Worm (Caenorhabditis elegans) whole organism, L2 larva: Measurements from ENCODE around the gene C35B1.3.

Source experiments
- C34F6.9 ChIP-seq: fragments of 150-350 bp; optimal IDR thresholded peaks from 2 replicates; lab custom pipeline; 2014; ENCODE audit warnings: missing biosample characterization, missing genetic modification characterization
- F13H6.1 ChIP-seq: sonication (generic microtip); optimal IDR thresholded peaks from 2 replicates; lab custom pipeline; 2016; ENCODE audit warnings: missing genetic modification characterization, missing compliant biosample characterization
- R02D3.7 ChIP-seq: fragments of 150-350 bp; optimal IDR thresholded peaks from 2 replicates; lab custom pipeline; 2014; ENCODE audit warnings: missing biosample characterization, missing genetic modification characterization
- aly-2 ChIP-seq: fragments of 150-350 bp; optimal IDR thresholded peaks from 2 replicates; lab custom pipeline; 2014; ENCODE audit warnings: missing biosample characterization, missing genetic modification characterization
- ama-1 ChIP-seq: fragments of 150-350 bp; optimal IDR thresholded peaks from 2 replicates; lab custom pipeline; 2018; ENCODE audit warnings: inconsistent platforms
- blmp-1 ChIP-seq: sonication (generic microtip); optimal IDR thresholded peaks from 2 replicates; lab custom pipeline; 2017; ENCODE audit warnings: missing genetic modification characterization, mild to moderate bottlenecking, missing compliant biosample characterization, antibody characterized with exemption, moderate library complexity; ENCODE audit not compliant: insufficient read depth
- ceh-16 ChIP-seq: fragments of 150-350 bp; optimal IDR thresholded peaks from 2 replicates; lab custom pipeline; 2014; ENCODE audit warnings: missing biosample characterization, missing genetic modification characterization
- crh-2 ChIP-seq: sonication (generic microtip); optimal IDR thresholded peaks from 2 replicates; lab custom pipeline; 2017; ENCODE audit warnings: missing biosample characterization, missing genetic modification characterization
- dmd-4 ChIP-seq: sonication (generic microtip); optimal IDR thresholded peaks from 2 replicates; lab custom pipeline; 2017; ENCODE audit warnings: missing biosample characterization, missing genetic modification characterization
- egl-27 ChIP-seq: sonication (generic microtip); optimal IDR thresholded peaks from 3 replicates; lab custom pipeline; 2017; ENCODE audit warnings: missing biosample characterization, missing genetic modification reagents, missing genetic modification characterization
- elt-1 ChIP-seq: fragments of 150-350 bp; optimal IDR thresholded peaks from 2 replicates; lab custom pipeline; 2014; ENCODE audit warnings: missing biosample characterization, missing genetic modification characterization
- elt-3 ChIP-seq: sonication (generic microtip); optimal IDR thresholded peaks from 2 replicates; lab custom pipeline; 2017; ENCODE audit warnings: missing biosample characterization, missing genetic modification characterization
- fos-1 ChIP-seq: fragments of 150-350 bp; optimal IDR thresholded peaks from 2 replicates; lab custom pipeline; 2014; ENCODE audit warnings: missing biosample characterization, missing genetic modification characterization
- gmeb-1 ChIP-seq: fragments of 150-350 bp; optimal IDR thresholded peaks from 2 replicates; lab custom pipeline; 2014; ENCODE audit warnings: missing biosample characterization, missing genetic modification characterization
- lin-13 ChIP-seq: fragments of 150-350 bp; optimal IDR thresholded peaks from 2 replicates; lab custom pipeline; 2014; ENCODE audit warnings: missing biosample characterization, missing genetic modification reagents, missing genetic modification characterization
- lin-39 ChIP-seq: fragments of 150-350 bp; optimal IDR thresholded peaks from 2 replicates; lab custom pipeline; 2014; ENCODE audit warnings: missing biosample characterization, missing genetic modification reagents, missing genetic modification characterization
- lsy-2 ChIP-seq, 2 experiments: fragments of 150-350 bp in 1 of 2; sonication (generic microtip) in 1 of 2; optimal IDR thresholded peaks; 2 replicates each; lab custom pipeline; 2014 to 2017; ENCODE audit warnings: missing biosample characterization in 2 of 2, missing genetic modification characterization in 2 of 2
- mab-5 ChIP-seq: fragments of 150-350 bp; optimal IDR thresholded peaks from 2 replicates; lab custom pipeline; 2014; ENCODE audit warnings: missing biosample characterization, missing genetic modification characterization
- mbf-1 ChIP-seq: sonication (generic microtip); optimal IDR thresholded peaks from 2 replicates; lab custom pipeline; 2017; ENCODE audit warnings: missing biosample characterization, missing genetic modification characterization
- mdl-1 ChIP-seq, 2 experiments: fragments of 150-350 bp in 1 of 2; sonication (generic microtip) in 1 of 2; optimal IDR thresholded peaks; 2 replicates each; lab custom pipeline; 2017; ENCODE audit warnings: missing biosample characterization in 2 of 2, missing genetic modification characterization in 2 of 2
- nhr-10 ChIP-seq: sonication (generic microtip); optimal IDR thresholded peaks from 2 replicates; lab custom pipeline; 2017; ENCODE audit warnings: missing biosample characterization, missing genetic modification characterization
- nhr-12 ChIP-seq: fragments of 150-350 bp; optimal IDR thresholded peaks from 2 replicates; lab custom pipeline; 2014; ENCODE audit warnings: missing biosample characterization, missing genetic modification characterization
- nhr-129 ChIP-seq: fragments of 150-350 bp; optimal IDR thresholded peaks from 2 replicates; lab custom pipeline; 2014; ENCODE audit warnings: missing biosample characterization, missing genetic modification characterization
- nhr-21 ChIP-seq: fragments of 150-350 bp; optimal IDR thresholded peaks from 2 replicates; lab custom pipeline; 2014; ENCODE audit warnings: missing biosample characterization, missing genetic modification characterization
- nhr-23 ChIP-seq: fragments of 150-350 bp; optimal IDR thresholded peaks from 2 replicates; lab custom pipeline; 2014; ENCODE audit warnings: missing biosample characterization, missing genetic modification reagents, missing genetic modification characterization
- nhr-237 ChIP-seq: fragments of 150-350 bp; optimal IDR thresholded peaks from 2 replicates; lab custom pipeline; 2014; ENCODE audit warnings: missing biosample characterization, missing genetic modification characterization
- nhr-25 ChIP-seq: fragments of 150-350 bp; sonication (generic microtip); optimal IDR thresholded peaks from 3 replicates; lab custom pipeline; 2014; ENCODE audit warnings: missing biosample characterization, missing genetic modification characterization
- nhr-6 ChIP-seq: fragments of 150-350 bp; optimal IDR thresholded peaks from 2 replicates; lab custom pipeline; 2014; ENCODE audit warnings: missing biosample characterization, missing genetic modification characterization
- nhr-77 ChIP-seq: fragments of 150-350 bp; optimal IDR thresholded peaks from 2 replicates; lab custom pipeline; 2014; ENCODE audit warnings: missing biosample characterization, missing genetic modification characterization
- peb-1 ChIP-seq: fragments of 150-350 bp; optimal IDR thresholded peaks from 2 replicates; lab custom pipeline; 2014; ENCODE audit warnings: missing biosample characterization, missing genetic modification characterization
- sem-4 ChIP-seq: fragments of 150-350 bp; optimal IDR thresholded peaks from 2 replicates; lab custom pipeline; 2014; ENCODE audit warnings: missing biosample characterization, missing genetic modification reagents, missing genetic modification characterization
- skn-1 ChIP-seq: sonication (generic microtip); optimal IDR thresholded peaks from 2 replicates; lab custom pipeline; 2017; ENCODE audit warnings: missing biosample characterization, missing genetic modification characterization
- sma-3 ChIP-seq: sonication (generic microtip); optimal IDR thresholded peaks from 2 replicates; lab custom pipeline; 2016; ENCODE audit warnings: missing genetic modification reagents, missing genetic modification characterization, missing compliant biosample characterization
- sma-9 ChIP-seq, 2 experiments: fragments of 150-350 bp in 1 of 2; sonication (generic microtip) in 1 of 2; optimal IDR thresholded peaks; 2 replicates each; lab custom pipeline; 2014 to 2016; ENCODE audit warnings: missing genetic modification characterization in 2 of 2, mild to moderate bottlenecking in 1 of 2, missing biosample characterization in 1 of 2, missing compliant biosample characterization in 1 of 2, missing genetic modification reagents in 1 of 2, moderate library complexity in 1 of 2
- snpc-4 ChIP-seq: fragments of 150-350 bp; optimal IDR thresholded peaks from 2 replicates; lab custom pipeline; 2014; ENCODE audit warnings: missing biosample characterization, missing genetic modification characterization
- unc-39 ChIP-seq: fragments of 150-350 bp; optimal IDR thresholded peaks from 2 replicates; lab custom pipeline; 2014; ENCODE audit warnings: missing biosample characterization, missing genetic modification characterization
- unc-55 ChIP-seq: fragments of 150-350 bp; sonication (generic microtip); optimal IDR thresholded peaks from 3 replicates; lab custom pipeline; 2014; ENCODE audit warnings: missing biosample characterization, missing genetic modification reagents, missing genetic modification characterization
- unc-62 ChIP-seq: fragments of 150-350 bp; optimal IDR thresholded peaks from 2 replicates; lab custom pipeline; 2014; ENCODE audit warnings: missing biosample characterization, missing genetic modification reagents, missing genetic modification characterization
- zag-1 ChIP-seq: fragments of 150-350 bp; optimal IDR thresholded peaks from 2 replicates; lab custom pipeline; 2014; ENCODE audit warnings: missing biosample characterization, missing genetic modification characterization
- ztf-1 ChIP-seq: fragments of 200-800 bp; sonication (Bioruptor generic); conservative IDR thresholded peaks from 2 replicates; pipeline ENCODE4 v1.3.6; 2022; ENCODE audit warnings: missing genetic modification characterization, missing compliant biosample characterization
- ztf-11 ChIP-seq: sonication (generic microtip); optimal IDR thresholded peaks from 2 replicates; lab custom pipeline; 2017; ENCODE audit warnings: missing biosample characterization, missing genetic modification characterization

Gene C35B1.3

ce11 chrIV:4041006-4041405 lies 39.9 kb upstream of the C35B1.3 start:
- TF ChIP-seq mbf-1 (tag; lab: Kevin White, UChicago) (no peak), lin-13 (GFP tag; lab: Kevin White, UChicago) (no peak), lsy-2 (tag; optimal IDR thresholded peaks at IDR 0.05; lab: Kevin White, UChicago) (no peak), R02D3.7 (tag; lab: Kevin White, UChicago) (no peak), mab-5 (tag; lab: Kevin White, UChicago) (no peak), snpc-4 (tag; lab: Kevin White, UChicago) (no peak), nhr-129 (no peak), zag-1 (no peak), nhr-12 (tag; lab: Kevin White, UChicago) (no peak), ztf-1 (no peak), peb-1 (tag; lab: Kevin White, UChicago) (no peak)

- TF ChIP-seq mdl-1 (tag; optimal IDR thresholded peaks at IDR 0.05; lab: Kevin White, UChicago) = no peak
- TF ChIP-seq sma-3 (GFP tag; lab: Kevin White, UChicago) = peak; percentile 22
- peak; percentile 58 for TF ChIP-seq unc-55 (GFP tag; lab: Kevin White, UChicago)
- peak; percentile 5 for TF ChIP-seq snpc-4 (tag; lab: Kevin White, UChicago)
- TF ChIP-seq F13H6.1 (tag; lab: Kevin White, UChicago) = peak; percentile 20
- peak; percentile 89 for TF ChIP-seq gmeb-1 (tag; lab: Kevin White, UChicago)
- TF ChIP-seq crh-2 (tag; lab: Kevin White, UChicago) = no peak
- no peak for TF ChIP-seq mbf-1 (tag; lab: Kevin White, UChicago)
- TF ChIP-seq mab-5 (tag; lab: Kevin White, UChicago) = peak; percentile 17
- TF ChIP-seq ceh-16 (tag; lab: Kevin White, UChicago) = no peak
- peak; percentile 6 to 63 for TF ChIP-seq lsy-2 (tag; optimal IDR thresholded peaks at IDR 0.05; lab: Kevin White, UChicago)
- TF ChIP-seq ztf-11 (tag; lab: Kevin White, UChicago) = no peak
- peak; percentile 37 for TF ChIP-seq C34F6.9 (tag; lab: Kevin White, UChicago)
Measured at ce11 chrIV:4042274-4042673, 38.7 kb upstream of the C35B1.3 start, which contains the start of gene cdc-73. TSS of gene cdc-73 (plus strand) at chrIV:4042575.

ce11 chrIV:4047628-4048027 lies 33.3 kb upstream of the C35B1.3 start:
- no peak for TF ChIP-seq egl-27 (tag; lab: Kevin White, UChicago)
- TF ChIP-seq elt-3 (tag; lab: Kevin White, UChicago) = no peak
- TF ChIP-seq nhr-77 (tag; lab: Kevin White, UChicago) = no peak
- no peak for TF ChIP-seq unc-55 (GFP tag; lab: Kevin White, UChicago)
- TF ChIP-seq lin-13 (GFP tag; lab: Kevin White, UChicago) = no peak
- TF ChIP-seq nhr-12 (tag; lab: Kevin White, UChicago) = no peak
- TF ChIP-seq nhr-10 (tag; lab: Kevin White, UChicago) = no peak
- TF ChIP-seq unc-39 (tag; lab: Kevin White, UChicago) = no peak
- no peak for TF ChIP-seq gmeb-1 (tag; lab: Kevin White, UChicago)
- no peak for TF ChIP-seq sem-4
- TF ChIP-seq aly-2 (tag; lab: Kevin White, UChicago) = no peak
- TF ChIP-seq zag-1 = no peak
- no peak for TF ChIP-seq ztf-11 (tag; lab: Kevin White, UChicago)
- TF ChIP-seq, all 48 proteins: peak for 0

ce11 chrIV:4049398-4049998 lies 31.5 kb upstream of the C35B1.3 start, which contains the start of gene pcn-1:
TSS of gene pcn-1 (minus strand) at chrIV:4049448.
- no peak for TF ChIP-seq nhr-23 (tag; lab: Kevin White, UChicago)
- TF ChIP-seq nhr-6 (tag; lab: Kevin White, UChicago) = peak; percentile 83
- TF ChIP-seq nhr-129 = peak; percentile 77
- TF ChIP-seq ztf-1 = 0 out of 2 replicates have a peak, but pooled peaks have one; percentile 43
- TF ChIP-seq sma-9 (GFP tag; optimal IDR thresholded peaks at IDR 0.05; lab: Kevin White, UChicago) = peak; percentile 95
- TF ChIP-seq sma-9 (tag; optimal IDR thresholded peaks at IDR 0.05; lab: Kevin White, UChicago) = no peak
- TF ChIP-seq blmp-1 = peak; percentile 51
- TF ChIP-seq ama-1 (lab: Kevin White, UChicago) = peak; percentile 43
- TF ChIP-seq nhr-21 (tag; lab: Kevin White, UChicago) = peak; percentile 95
- TF ChIP-seq mdl-1 (tag; optimal IDR thresholded peaks at IDR 0.05; lab: Kevin White, UChicago) = peak in 1 of 2 experiments; percentile 14
- peak; percentile 21 for TF ChIP-seq zag-1
- TF ChIP-seq mbf-1 (tag; lab: Kevin White, UChicago) = peak; percentile 20
- TF ChIP-seq lin-13 (GFP tag; lab: Kevin White, UChicago) = peak; percentile 89
- peak; percentile 97 for TF ChIP-seq nhr-25 (tag; lab: Kevin White, UChicago)
- peak; percentile 93 for TF ChIP-seq mab-5 (tag; lab: Kevin White, UChicago)
- TF ChIP-seq elt-1 (tag; lab: Kevin White, UChicago) = no peak
- peak; percentile 73 for TF ChIP-seq nhr-77 (tag; lab: Kevin White, UChicago)
- TF ChIP-seq R02D3.7 (tag; lab: Kevin White, UChicago) = peak; percentile 68
- peak; percentile 98 for TF ChIP-seq C34F6.9 (tag; lab: Kevin White, UChicago)
- TF ChIP-seq unc-62 (GFP tag; lab: Kevin White, UChicago) = no peak
- TF ChIP-seq lin-39 (tag; lab: Kevin White, UChicago) = no peak
- TF ChIP-seq snpc-4 (tag; lab: Kevin White, UChicago) = peak; percentile 70
- peak; percentile 61 for TF ChIP-seq nhr-10 (tag; lab: Kevin White, UChicago)
- TF ChIP-seq dmd-4 (tag; lab: Kevin White, UChicago) = peak; percentile 75
- peak; percentile 87 for TF ChIP-seq fos-1 (tag; lab: Kevin White, UChicago)
- peak; percentile 71 for TF ChIP-seq ceh-16 (tag; lab: Kevin White, UChicago)
- TF ChIP-seq nhr-237 (tag; lab: Kevin White, UChicago) = peak; percentile 29
- TF ChIP-seq elt-3 (tag; lab: Kevin White, UChicago) = no peak
- TF ChIP-seq aly-2 (tag; lab: Kevin White, UChicago) = no peak
- no peak for TF ChIP-seq skn-1 (tag; lab: Kevin White, UChicago)
- no peak for TF ChIP-seq peb-1 (tag; lab: Kevin White, UChicago)
- no peak for TF ChIP-seq ztf-11 (tag; lab: Kevin White, UChicago)
- TF ChIP-seq crh-2 (tag; lab: Kevin White, UChicago) = peak; percentile 97
- TF ChIP-seq egl-27 (tag; lab: Kevin White, UChicago) = peak; percentile 90
- TF ChIP-seq unc-39 (tag; lab: Kevin White, UChicago) = no peak
